Fruit fly (Drosophila melanogaster): ENCODE measurements around the gene Ggamma30A.
A peak's percentile ranks its signal among the peaks of the same experiment; 100 is the strongest.

DNA sequence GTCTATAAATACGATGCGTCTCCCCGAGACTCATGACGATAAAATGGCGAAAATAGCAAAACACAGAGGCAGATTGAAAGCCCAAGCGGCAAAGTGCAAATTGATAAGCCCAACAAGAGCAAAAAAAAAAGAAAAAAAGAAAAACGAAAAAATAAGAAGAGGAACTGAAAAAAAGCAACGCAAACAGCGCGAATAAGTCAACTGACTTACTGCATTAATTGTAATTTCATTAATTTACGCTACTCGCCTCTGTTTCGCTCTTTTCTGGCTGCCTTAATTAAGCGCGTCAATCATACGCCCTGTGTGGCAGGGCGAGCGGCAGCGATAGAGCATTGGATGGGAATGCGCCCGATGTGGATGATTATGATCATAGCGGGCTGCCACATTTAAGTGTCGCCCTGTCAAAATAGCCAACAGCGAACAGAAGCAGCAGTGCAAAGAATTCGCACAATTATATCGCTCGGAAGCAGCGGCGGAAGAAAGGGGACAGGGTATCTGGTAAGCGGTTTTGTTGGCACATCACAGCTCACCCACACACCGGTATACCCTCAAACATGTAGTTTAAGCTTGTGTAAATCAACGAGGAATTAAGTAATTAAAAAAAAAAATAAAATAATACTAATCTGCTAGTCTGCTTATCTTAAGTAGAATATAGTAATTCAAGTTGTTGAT lies 24.5 kb upstream of the Ggamma30A start:
- TF ChIP-seq CrebA (GFP tag; optimal IDR thresholded peaks at IDR 0.05; ENCODE audit: borderline replicate concordance) (peak; percentile 45), psq (GFP tag; optimal IDR thresholded peaks at IDR 0.05) (peak; percentile 26), OdsH (GFP tag; optimal IDR thresholded peaks at IDR 0.05) (no peak), Rel (GFP tag; optimal IDR thresholded peaks at IDR 0.05) (no peak), Rel (tag; optimal IDR thresholded peaks at IDR 0.05) (peak; percentile 8), Jra (GFP tag; optimal IDR thresholded peaks at IDR 0.05) (no peak), Sp1 (GFP tag; optimal IDR thresholded peaks at IDR 0.05) (peak; percentile 23), br (GFP tag; optimal IDR thresholded peaks at IDR 0.05) (peak; percentile 51), h (GFP tag; optimal IDR thresholded peaks at IDR 0.05) (peak; percentile 12), rgr (GFP tag; optimal IDR thresholded peaks at IDR 0.05) (no peak), usp (GFP tag; optimal IDR thresholded peaks at IDR 0.05) (no peak), jim (GFP tag; optimal IDR thresholded peaks at IDR 0.05) (no peak), lola (GFP tag; optimal IDR thresholded peaks at IDR 0.05) (no peak), pan (optimal IDR thresholded peaks at IDR 0.05) (no peak), ey (GFP tag; optimal IDR thresholded peaks at IDR 0.05) (no peak)
